Worm (Caenorhabditis elegans) whole organism, L1 larva: ENCODE results near the gene ZK666.14.

ENCODE experiments used
- C04F5.9 ChIP-seq: sonication (generic microtip); optimal IDR thresholded peaks from 2 replicates; lab custom pipeline; 2016; ENCODE audit warnings: missing genetic modification characterization, missing compliant biosample characterization
- F16B12.6 ChIP-seq: fragments of 150-350 bp; optimal IDR thresholded peaks from 2 replicates; lab custom pipeline; 2014; ENCODE audit warnings: missing biosample characterization, missing genetic modification characterization
- aha-1 ChIP-seq: fragments of 150-350 bp; optimal IDR thresholded peaks from 2 replicates; lab custom pipeline; 2014; ENCODE audit warnings: missing biosample characterization, missing genetic modification characterization
- aly-2 ChIP-seq: fragments of 150-350 bp; optimal IDR thresholded peaks from 2 replicates; lab custom pipeline; 2014; ENCODE audit warnings: missing biosample characterization, missing genetic modification characterization
- ama-1 ChIP-seq: fragments of 150-350 bp; optimal IDR thresholded peaks from 2 replicates; lab custom pipeline; 2014
- blmp-1 ChIP-seq: fragments of 150-350 bp; optimal IDR thresholded peaks from 2 replicates; lab custom pipeline; 2014; ENCODE audit warnings: missing biosample characterization, missing genetic modification characterization
- ceh-63 ChIP-seq: fragments of 200-800 bp; sonication (Bioruptor generic); optimal IDR thresholded peaks from 2 replicates; lab custom pipeline; 2018; ENCODE audit warnings: mild to moderate bottlenecking, missing genetic modification characterization, missing compliant biosample characterization
- ceh-8 ChIP-seq: fragments of 200-800 bp; sonication (Bioruptor generic); optimal IDR thresholded peaks from 2 replicates; lab custom pipeline; 2018; ENCODE audit warnings: mild to moderate bottlenecking, missing genetic modification characterization, moderate library complexity, missing compliant biosample characterization
- ceh-82 ChIP-seq, 3 experiments: fragments of 150-350 bp in 1 of 3; sonication (generic microtip) in 2 of 3; optimal IDR thresholded peaks; 2 replicates each; lab custom pipeline; 2014 to 2017; ENCODE audit warnings: missing biosample characterization in 3 of 3, missing genetic modification characterization in 3 of 3
- ces-1 ChIP-seq: fragments of 150-350 bp; optimal IDR thresholded peaks from 2 replicates; lab custom pipeline; 2014; ENCODE audit warnings: missing biosample characterization, missing genetic modification reagents, missing genetic modification characterization
- dpl-1 ChIP-seq, 3 experiments: fragments of 150-350 bp in 2 of 3; sonication (generic microtip) in 1 of 3; optimal IDR thresholded peaks; 2 replicates each; lab custom pipeline; 2014 to 2017; ENCODE audit warnings: missing biosample characterization in 3 of 3, missing genetic modification characterization in 3 of 3, missing genetic modification reagents in 3 of 3
- dsc-1 ChIP-seq: sonication (generic microtip); optimal IDR thresholded peaks from 2 replicates; lab custom pipeline; 2016; ENCODE audit warnings: mild to moderate bottlenecking, missing genetic modification characterization, missing compliant biosample characterization
- efl-3 ChIP-seq: fragments of 200-800 bp; sonication (Bioruptor generic); optimal IDR thresholded peaks from 2 replicates; lab custom pipeline; 2018; ENCODE audit warnings: mild to moderate bottlenecking, missing genetic modification characterization, missing compliant biosample characterization
- egl-13 ChIP-seq: sonication (generic microtip); optimal IDR thresholded peaks from 2 replicates; lab custom pipeline; 2016; ENCODE audit warnings: missing genotype, missing genetic modification reagents, missing genetic modification characterization, missing compliant biosample characterization
- egl-27 ChIP-seq, 2 experiments: fragments of 150-350 bp in 1 of 2; sonication (generic microtip); optimal IDR thresholded peaks; 3 replicates each; lab custom pipeline; 2017 to 2018; ENCODE audit warnings: missing biosample characterization in 2 of 2, missing genetic modification characterization in 2 of 2, missing genetic modification reagents in 2 of 2
- elt-2 ChIP-seq: sonication (generic microtip); optimal IDR thresholded peaks from 2 replicates; lab custom pipeline; 2016; ENCODE audit warnings: missing genetic modification characterization, mild to moderate bottlenecking, inconsistent platforms, missing compliant biosample characterization, missing genetic modification reagents
- elt-3 ChIP-seq, 6 experiments: fragments of 150-350 bp in 1 of 6; sonication (generic microtip); optimal IDR thresholded peaks; 2 replicates each; lab custom pipeline; 2017 to 2018; ENCODE audit warnings: missing biosample characterization in 6 of 6, missing genetic modification characterization in 6 of 6, inconsistent platforms in 1 of 6
- fkh-10 ChIP-seq: sonication (generic microtip); optimal IDR thresholded peaks from 2 replicates; lab custom pipeline; 2017; ENCODE audit warnings: missing biosample characterization, missing genetic modification reagents, missing genetic modification characterization
- fkh-4 ChIP-seq: sonication (generic microtip); optimal IDR thresholded peaks from 2 replicates; lab custom pipeline; 2016; ENCODE audit warnings: missing compliant biosample characterization, missing genetic modification characterization, borderline replicate concordance
- fos-1 ChIP-seq: fragments of 150-350 bp; optimal IDR thresholded peaks from 2 replicates; lab custom pipeline; 2014; ENCODE audit warnings: missing biosample characterization, missing genetic modification characterization
- hlh-17 ChIP-seq: fragments of 200-800 bp; sonication (Bioruptor generic); optimal IDR thresholded peaks from 2 replicates; lab custom pipeline; 2018; ENCODE audit warnings: missing genetic modification characterization, mild to moderate bottlenecking, missing compliant biosample characterization, moderate library complexity, borderline replicate concordance
- hpl-2 ChIP-seq: fragments of 150-350 bp; optimal IDR thresholded peaks from 2 replicates; lab custom pipeline; 2014; ENCODE audit warnings: missing biosample characterization, missing genetic modification reagents, missing genetic modification characterization
- isw-1 ChIP-seq: fragments of 200-800 bp; sonication (Bioruptor generic); IDR thresholded peaks from 2 replicates; pipeline ENCODE4 v1.3.6; 2022; ENCODE audit warnings: missing genetic modification characterization, missing compliant biosample characterization
- lin-15B ChIP-seq: fragments of 150-350 bp; sonication (generic microtip); optimal IDR thresholded peaks from 3 replicates; lab custom pipeline; 2014; ENCODE audit warnings: missing biosample characterization, missing genetic modification characterization
- lin-35 ChIP-seq, 2 experiments: fragments of 150-350 bp; optimal IDR thresholded peaks; 2 replicates each; lab custom pipeline; 2014; ENCODE audit warnings: missing biosample characterization in 2 of 2, missing genetic modification characterization in 2 of 2, missing genetic modification reagents in 2 of 2
- lir-3 ChIP-seq: sonication (generic microtip); optimal IDR thresholded peaks from 2 replicates; lab custom pipeline; 2016; ENCODE audit warnings: mild to moderate bottlenecking, missing genetic modification characterization, moderate library complexity, missing compliant biosample characterization; ENCODE audit not compliant: poor library complexity
- lsy-2 ChIP-seq, 2 experiments: fragments of 150-350 bp; optimal IDR thresholded peaks; 2 replicates each; lab custom pipeline; 2014; ENCODE audit warnings: missing biosample characterization in 2 of 2, missing genetic modification characterization in 2 of 2
- nhr-11 ChIP-seq: fragments of 150-350 bp; optimal IDR thresholded peaks from 2 replicates; lab custom pipeline; 2014; ENCODE audit warnings: missing biosample characterization, missing genetic modification characterization
- nhr-12 ChIP-seq: sonication (generic microtip); optimal IDR thresholded peaks from 2 replicates; lab custom pipeline; 2017; ENCODE audit warnings: missing biosample characterization, missing genetic modification characterization
- nhr-19 ChIP-seq: fragments of 200-800 bp; sonication (Bioruptor generic); conservative IDR thresholded peaks from 2 replicates; pipeline ENCODE4 v1.3.6; 2022; ENCODE audit warnings: missing genetic modification characterization, missing compliant biosample characterization
- nhr-237 ChIP-seq: fragments of 150-350 bp; optimal IDR thresholded peaks from 2 replicates; lab custom pipeline; 2014; ENCODE audit warnings: missing biosample characterization, missing genetic modification characterization
- nhr-28 ChIP-seq: fragments of 150-350 bp; optimal IDR thresholded peaks from 2 replicates; lab custom pipeline; 2014; ENCODE audit warnings: missing biosample characterization, missing genetic modification characterization
- nhr-47 ChIP-seq: sonication (generic microtip); optimal IDR thresholded peaks from 2 replicates; lab custom pipeline; 2016; ENCODE audit warnings: mild to moderate bottlenecking, missing genetic modification characterization, moderate library complexity, missing compliant biosample characterization
- nhr-71 ChIP-seq: sonication (generic microtip); optimal IDR thresholded peaks from 2 replicates; lab custom pipeline; 2016; ENCODE audit warnings: mild to moderate bottlenecking, missing genetic modification characterization, moderate library complexity, missing compliant biosample characterization
- nhr-77 ChIP-seq: fragments of 150-350 bp; optimal IDR thresholded peaks from 2 replicates; lab custom pipeline; 2014; ENCODE audit warnings: missing biosample characterization, missing genetic modification characterization
- nhr-84 ChIP-seq: sonication (generic microtip); optimal IDR thresholded peaks from 2 replicates; lab custom pipeline; 2017; ENCODE audit warnings: missing biosample characterization, missing genetic modification characterization
- nhr-85 ChIP-seq: sonication (generic microtip); peaks from one replicate; lab custom pipeline; 2016; ENCODE audit warnings: missing genetic modification characterization, inconsistent platforms, missing compliant biosample characterization
- pag-3 ChIP-seq: sonication (generic microtip); optimal IDR thresholded peaks from 2 replicates; lab custom pipeline; 2017; ENCODE audit warnings: missing genetic modification characterization, mild to moderate bottlenecking, missing compliant biosample characterization, antibody characterized with exemption, borderline replicate concordance; ENCODE audit not compliant: insufficient read depth
- pax-3 ChIP-seq: fragments of 200-800 bp; sonication (Bioruptor generic); optimal IDR thresholded peaks from 2 replicates; lab custom pipeline; 2018; ENCODE audit warnings: mild to moderate bottlenecking, missing genetic modification characterization, moderate library complexity, missing compliant biosample characterization
- pqm-1 ChIP-seq: sonication (generic microtip); optimal IDR thresholded peaks from 3 replicates; lab custom pipeline; 2017; ENCODE audit warnings: missing biosample characterization, missing genetic modification characterization
- rnt-1 ChIP-seq: sonication (generic microtip); optimal IDR thresholded peaks from 2 replicates; lab custom pipeline; 2016; ENCODE audit warnings: mild to moderate bottlenecking, missing genetic modification characterization, moderate library complexity, missing compliant biosample characterization
- snpc-4 ChIP-seq: fragments of 150-350 bp; optimal IDR thresholded peaks from 2 replicates; lab custom pipeline; 2014; ENCODE audit warnings: missing biosample characterization, missing genetic modification characterization
- snu-23 ChIP-seq: sonication (generic microtip); optimal IDR thresholded peaks from 2 replicates; lab custom pipeline; 2016; ENCODE audit warnings: missing genetic modification characterization, missing compliant biosample characterization
- sup-37 ChIP-seq: fragments of 200-800 bp; sonication (Bioruptor generic); optimal IDR thresholded peaks from 2 replicates; lab custom pipeline; 2018; ENCODE audit warnings: mild to moderate bottlenecking, missing genetic modification characterization, missing compliant biosample characterization
- swsn-7 ChIP-seq: sonication (generic microtip); optimal IDR thresholded peaks from 2 replicates; lab custom pipeline; 2016; ENCODE audit warnings: missing genetic modification characterization, missing compliant biosample characterization
- tbx-2 ChIP-seq: sonication (generic microtip); optimal IDR thresholded peaks from 2 replicates; lab custom pipeline; 2016; ENCODE audit warnings: missing genetic modification characterization, missing compliant biosample characterization
- tlp-1 ChIP-seq: fragments of 150-350 bp; optimal IDR thresholded peaks from 2 replicates; lab custom pipeline; 2014; ENCODE audit warnings: missing biosample characterization, missing genetic modification characterization
- unc-30 ChIP-seq: sonication (generic microtip); optimal IDR thresholded peaks from 2 replicates; lab custom pipeline; 2017; ENCODE audit warnings: missing biosample characterization, missing genetic modification characterization
- unc-86 ChIP-seq: sonication (generic microtip); optimal IDR thresholded peaks from 2 replicates; lab custom pipeline; 2016; ENCODE audit warnings: missing genetic modification characterization, missing compliant biosample characterization
- vab-15 ChIP-seq: sonication (generic microtip); optimal IDR thresholded peaks from 2 replicates; lab custom pipeline; 2017; ENCODE audit warnings: missing genotype, mild to moderate bottlenecking, missing genetic modification characterization, missing compliant biosample characterization
- xbp-1 ChIP-seq: sonication (generic microtip); optimal IDR thresholded peaks from 2 replicates; lab custom pipeline; 2016; ENCODE audit warnings: missing genetic modification characterization, missing compliant biosample characterization
- ztf-4 ChIP-seq: fragments of 150-350 bp; optimal IDR thresholded peaks from 2 replicates; lab custom pipeline; 2014; ENCODE audit warnings: missing biosample characterization, missing genetic modification characterization

The ZK666.14 gene

ce11 chrII:10541923-10542486, 47.4 kb downstream of the ZK666.14 start, which contains the start of gene pro-1:
TSS of gene pro-1 (minus strand) at chrII:10541996.
- TF ChIP-seq nhr-77 (tag; lab: Kevin White, UChicago) (peak; percentile 13), snpc-4 (tag; lab: Kevin White, UChicago) (peak; percentile 25), nhr-12 (no peak), fos-1 (no peak), ceh-82 (tag; optimal IDR thresholded peaks at IDR 0.05; lab: Kevin White, UChicago) (peak in 2 of 3 experiments; percentile 27 to 67), nhr-11 (tag; lab: Kevin White, UChicago) (peak; percentile 53), sup-37 (no peak), lin-15B (tag; lab: Kevin White, UChicago) (no peak), aha-1 (tag; lab: Kevin White, UChicago) (no peak), nhr-237 (no peak), ama-1 (peak; percentile 98), tlp-1 (tag; lab: Kevin White, UChicago) (no peak), snu-23 (GFP tag; lab: Kevin White, UChicago) (peak; percentile 84), ces-1 (GFP tag; lab: Kevin White, UChicago) (no peak), efl-3 (GFP tag; lab: Kevin White, UChicago) (no peak), vab-15 (tag; lab: Kevin White, UChicago) (no peak), blmp-1 (peak; percentile 64), dsc-1 (tag; lab: Kevin White, UChicago) (peak; percentile 76), elt-2 (tag; lab: Kevin White, UChicago) (peak; percentile 50), unc-30 (no peak), pqm-1 (tag; lab: Kevin White, UChicago) (no peak), C04F5.9 (tag; lab: Kevin White, UChicago) (peak; percentile 19), dpl-1 (GFP tag; optimal IDR thresholded peaks at IDR 0.05; lab: Kevin White, UChicago) (peak; percentile 53 to 76 (median 67)), hlh-17 (GFP tag; lab: Kevin White, UChicago) (no peak), fkh-10 (no peak), nhr-71 (tag; lab: Kevin White, UChicago) (peak; percentile 89), nhr-85 (tag; lab: Kevin White, UChicago) (peak; percentile 84), unc-86 (tag; lab: Kevin White, UChicago) (peak; percentile 60), aly-2 (tag; lab: Kevin White, UChicago) (peak; percentile 89), swsn-7 (tag; lab: Kevin White, UChicago) (peak; percentile 70), nhr-84 (tag; lab: Kevin White, UChicago) (no peak), xbp-1 (tag; lab: Kevin White, UChicago) (peak; percentile 52), nhr-19 (GFP tag; lab: Robert Waterston, UW) (peak; percentile 79), nhr-47 (peak; percentile 88), isw-1 (peak; percentile 45; the same call in 1 of the 2 replicates), elt-3 (tag; optimal IDR thresholded peaks at IDR 0.05; lab: Kevin White, UChicago) (peak in 2 of 6 experiments; percentile 42 to 77), nhr-28 (no peak), ceh-63 (no peak), ceh-8 (GFP tag; lab: Kevin White, UChicago) (no peak), pax-3 (tag; lab: Kevin White, UChicago) (peak; percentile 52), lir-3 (peak; percentile 28), lsy-2 (tag; optimal IDR thresholded peaks at IDR 0.05; lab: Kevin White, UChicago) (peak; percentile 82), egl-27 (tag; optimal IDR thresholded peaks at IDR 0.05; lab: Kevin White, UChicago) (no peak), lin-35 (GFP tag; optimal IDR thresholded peaks at IDR 0.05; lab: Kevin White, UChicago) (peak; percentile 66 to 83), egl-13 (tag; lab: Kevin White, UChicago) (peak; percentile 3), tbx-2 (tag; lab: Kevin White, UChicago) (peak; percentile 78), rnt-1 (tag; lab: Kevin White, UChicago) (peak; percentile 81), F16B12.6 (tag; lab: Kevin White, UChicago) (peak; percentile 97), fkh-4 (tag; lab: Kevin White, UChicago) (peak; percentile 4), ztf-4 (tag; lab: Kevin White, UChicago) (peak; percentile 92), pag-3 (tag; lab: Kevin White, UChicago) (peak; percentile 48), hpl-2 (no peak)
